Fruit fly (Drosophila melanogaster) whole organism, prepupa: ENCODE results near the gene SIDL.
A peak's percentile ranks its signal among the peaks of the same experiment; 100 is the strongest.

Experiments used
- Blimp-1 ChIP-seq: fragments of 200-800 bp; sonication (Bioruptor generic); optimal IDR thresholded peaks from 3 replicates; lab custom pipeline; 2017; ENCODE audit warnings: missing biosample characterization, missing genetic modification characterization, mild to moderate bottlenecking, moderate library complexity, missing genetic modification reagents
- CG10631 ChIP-seq: fragments of 200-800 bp; sonication (Bioruptor generic); optimal IDR thresholded peaks from 2 replicates; lab custom pipeline; 2016; ENCODE audit warnings: missing biosample characterization, missing genetic modification characterization
- CG10669 ChIP-seq: fragments of 200-800 bp; sonication (Bioruptor generic); optimal IDR thresholded peaks from 3 replicates; lab custom pipeline; 2018; ENCODE audit warnings: missing biosample characterization, mild to moderate bottlenecking, missing genetic modification characterization, moderate library complexity
- CG11294 ChIP-seq: fragments of 200-800 bp; sonication (Bioruptor generic); IDR thresholded peaks from 2 replicates; pipeline ENCODE4 v1.3.6; 2022; ENCODE audit warnings: missing biosample characterization, missing genetic modification characterization
- CG11762 ChIP-seq: fragments of 200-800 bp; sonication (Bioruptor generic); optimal IDR thresholded peaks from 3 replicates; lab custom pipeline; 2016; ENCODE audit warnings: missing biosample characterization, missing genetic modification characterization; ENCODE audit not compliant: insufficient read depth
- CG11902 ChIP-seq: fragments of 200-800 bp; sonication (Bioruptor generic); optimal IDR thresholded peaks from 3 replicates; lab custom pipeline; 2016; ENCODE audit warnings: missing biosample characterization, missing genetic modification characterization
- CG16779 ChIP-seq: fragments of 200-800 bp; sonication (Bioruptor generic); optimal IDR thresholded peaks from 3 replicates; lab custom pipeline; 2017; ENCODE audit warnings: missing biosample characterization, mild to moderate bottlenecking, missing genetic modification characterization
- CG3032 ChIP-seq: fragments of 200-800 bp; optimal IDR thresholded peaks from 2 replicates; lab custom pipeline; 2019; ENCODE audit warnings: missing biosample characterization, mild to moderate bottlenecking, missing genetic modification characterization, moderate library complexity
- CG31627 ChIP-seq: fragments of 200-800 bp; sonication (Bioruptor generic); optimal IDR thresholded peaks from 3 replicates; lab custom pipeline; 2016; ENCODE audit warnings: missing biosample characterization, missing genetic modification characterization
- CG32006 ChIP-seq: fragments of 200-800 bp; sonication (Bioruptor generic); optimal IDR thresholded peaks from 3 replicates; lab custom pipeline; 2017; ENCODE audit warnings: missing biosample characterization, mild to moderate bottlenecking, missing genetic modification characterization
- CG4318 ChIP-seq: fragments of 200-800 bp; sonication (Bioruptor generic); optimal IDR thresholded peaks from 3 replicates; lab custom pipeline; 2017; ENCODE audit warnings: missing biosample characterization, mild to moderate bottlenecking, missing genetic modification characterization
- CG6163 ChIP-seq: fragments of 200-800 bp; sonication (Bioruptor generic); IDR thresholded peaks from 3 replicates; pipeline ENCODE4 v1.3.6; 2022; ENCODE audit warnings: missing biosample characterization, missing genetic modification characterization
- CG6276 ChIP-seq: fragments of 200-800 bp; sonication (Bioruptor generic); optimal IDR thresholded peaks from 2 replicates; lab custom pipeline; 2017; ENCODE audit warnings: missing biosample characterization, mild to moderate bottlenecking, missing genetic modification characterization
- CG6792 ChIP-seq: fragments of 200-800 bp; sonication (Bioruptor generic); optimal IDR thresholded peaks from 3 replicates; lab custom pipeline; 2016; ENCODE audit warnings: missing biosample characterization, missing genetic modification characterization
- CG6808 ChIP-seq: fragments of 200-800 bp; sonication (Bioruptor generic); optimal IDR thresholded peaks from 3 replicates; lab custom pipeline; 2017; ENCODE audit warnings: missing biosample characterization, missing genetic modification characterization, mild to moderate bottlenecking, moderate library complexity, missing genetic modification reagents
- CG6854 ChIP-seq: fragments of 200-800 bp; sonication (Bioruptor generic); optimal IDR thresholded peaks from 2 replicates; lab custom pipeline; 2017; ENCODE audit warnings: missing biosample characterization, mild to moderate bottlenecking, missing genetic modification characterization
- CG7368 ChIP-seq: fragments of 200-800 bp; sonication (Bioruptor generic); optimal IDR thresholded peaks from 3 replicates; lab custom pipeline; 2016; ENCODE audit warnings: missing biosample characterization, missing genetic modification characterization
- CG8319 ChIP-seq: fragments of 200-800 bp; sonication (Bioruptor generic); optimal IDR thresholded peaks from 3 replicates; lab custom pipeline; 2016; ENCODE audit warnings: missing biosample characterization, missing genetic modification characterization
- CG8632 ChIP-seq: fragments of 200-800 bp; sonication (Bioruptor generic); optimal IDR thresholded peaks from 3 replicates; lab custom pipeline; 2016; ENCODE audit warnings: missing biosample characterization, missing genetic modification characterization
- CG9139 ChIP-seq: fragments of 200-800 bp; sonication (Bioruptor generic); optimal IDR thresholded peaks from 3 replicates; lab custom pipeline; 2017; ENCODE audit warnings: missing biosample characterization, mild to moderate bottlenecking, missing genetic modification characterization
- Eip75B ChIP-seq: fragments of 200-800 bp; sonication (Bioruptor generic); optimal IDR thresholded peaks from 3 replicates; lab custom pipeline; 2016; ENCODE audit warnings: missing biosample characterization, missing genetic modification characterization
- Eip78C ChIP-seq: fragments of 200-800 bp; sonication (Bioruptor generic); peaks from one replicate; lab custom pipeline; 2016; ENCODE audit warnings: missing biosample characterization, missing genetic modification characterization
- Eip93F ChIP-seq: fragments of 200-800 bp; sonication (Bioruptor generic); optimal IDR thresholded peaks from 2 replicates; lab custom pipeline; 2016; ENCODE audit warnings: missing biosample characterization, mild to moderate bottlenecking, missing genetic modification characterization
- Ets21C ChIP-seq: fragments of 200-800 bp; sonication (Bioruptor generic); optimal IDR thresholded peaks from 3 replicates; lab custom pipeline; 2016; ENCODE audit warnings: missing biosample characterization, missing genetic modification characterization
- Gug ChIP-seq: fragments of 200-800 bp; sonication (Bioruptor generic); IDR thresholded peaks from 2 replicates; pipeline ENCODE4 v1.3.6; 2022; ENCODE audit warnings: missing biosample characterization, missing genetic modification characterization
- Hr38 ChIP-seq: sonication (Bioruptor generic); optimal IDR thresholded peaks from 2 replicates; lab custom pipeline; 2016; ENCODE audit warnings: missing biosample characterization, missing genetic modification characterization
- Hr4 ChIP-seq: fragments of 200-800 bp; sonication (Bioruptor generic); optimal IDR thresholded peaks from 3 replicates; lab custom pipeline; 2016; ENCODE audit warnings: missing biosample characterization, missing genetic modification characterization
- Met ChIP-seq: fragments of 200-800 bp; sonication (Bioruptor generic); optimal IDR thresholded peaks from 3 replicates; lab custom pipeline; 2016; ENCODE audit warnings: missing biosample characterization, missing genetic modification characterization
- Sox102F ChIP-seq: fragments of 200-800 bp; sonication (Bioruptor generic); optimal IDR thresholded peaks from 2 replicates; lab custom pipeline; 2016; ENCODE audit warnings: missing biosample characterization, mild to moderate bottlenecking, missing genetic modification characterization
- Sox15 ChIP-seq: fragments of 200-800 bp; sonication (Bioruptor generic); optimal IDR thresholded peaks from 3 replicates; lab custom pipeline; 2016; ENCODE audit warnings: missing biosample characterization, missing genetic modification characterization
- achi ChIP-seq: fragments of 200-800 bp; sonication (Bioruptor generic); optimal IDR thresholded peaks from 3 replicates; lab custom pipeline; 2016; ENCODE audit warnings: missing biosample characterization, missing genetic modification characterization
- cyc ChIP-seq: fragments of 200-800 bp; sonication (Bioruptor generic); optimal IDR thresholded peaks from 3 replicates; lab custom pipeline; 2016; ENCODE audit warnings: missing biosample characterization, missing genetic modification characterization
- esn ChIP-seq: fragments of 200-800 bp; sonication (Bioruptor generic); optimal IDR thresholded peaks from 2 replicates; lab custom pipeline; 2016; ENCODE audit warnings: missing biosample characterization, mild to moderate bottlenecking, missing genetic modification characterization, moderate library complexity
- fd59A ChIP-seq: fragments of 200-800 bp; sonication (Bioruptor generic); optimal IDR thresholded peaks from 2 replicates; lab custom pipeline; 2017; ENCODE audit warnings: missing biosample characterization, mild to moderate bottlenecking, missing genetic modification characterization, missing genetic modification reagents
- fd85E ChIP-seq: fragments of 200-800 bp; sonication (Bioruptor generic); optimal IDR thresholded peaks from 3 replicates; lab custom pipeline; 2016; ENCODE audit warnings: missing biosample characterization, missing genetic modification characterization
- fkh ChIP-seq: fragments of 200-800 bp; sonication (Bioruptor generic); optimal IDR thresholded peaks from 3 replicates; lab custom pipeline; 2017; ENCODE audit warnings: missing biosample characterization, mild to moderate bottlenecking, missing genetic modification characterization, moderate library complexity
- pdm3 ChIP-seq: fragments of 200-800 bp; sonication (Bioruptor generic); optimal IDR thresholded peaks from 3 replicates; lab custom pipeline; 2016; ENCODE audit warnings: missing biosample characterization, missing genetic modification characterization
- salr ChIP-seq, 2 experiments: fragments of 200-800 bp; sonication (Bioruptor generic); optimal IDR thresholded peaks; 3 replicates each; lab custom pipeline; 2016 to 2018; ENCODE audit warnings: missing biosample characterization in 2 of 2, missing genetic modification characterization in 2 of 2, mild to moderate bottlenecking in 1 of 2
- spab ChIP-seq: fragments of 200-800 bp; sonication (Bioruptor generic); optimal IDR thresholded peaks from 2 replicates; lab custom pipeline; 2017; ENCODE audit warnings: missing biosample characterization, mild to moderate bottlenecking, missing genetic modification characterization, missing genetic modification reagents
- ss ChIP-seq, 2 experiments: fragments of 200-800 bp; sonication (Bioruptor generic); optimal IDR thresholded peaks; 2 replicates in 1 of 2; 3 replicates in 1 of 2; lab custom pipeline; 2017 to 2018; ENCODE audit warnings: mild to moderate bottlenecking in 2 of 2, missing biosample characterization in 2 of 2, missing genetic modification characterization in 2 of 2, moderate library complexity in 1 of 2
- vri ChIP-seq: fragments of 200-800 bp; sonication (Bioruptor generic); optimal IDR thresholded peaks from 3 replicates; lab custom pipeline; 2016; ENCODE audit warnings: missing biosample characterization, mild to moderate bottlenecking, missing genetic modification characterization

Gene SIDL

dm6 chr3R:15198052-15198793 lies 20.5 kb downstream of the SIDL start:
- TF ChIP-seq CG6792 (no peak), Hr4 (GFP tag; lab: Kevin White, UChicago) (peak; percentile 45), fd59A (GFP tag; lab: Kevin White, UChicago) (no peak), fkh (GFP tag; lab: Kevin White, UChicago) (peak; percentile 58), Eip93F (GFP tag; lab: Kevin White, UChicago) (peak; percentile 18), CG32006 (GFP tag; lab: Kevin White, UChicago) (peak; percentile 23), vri (peak; percentile 75), Eip78C (GFP tag; lab: Kevin White, UChicago) (peak; percentile 56)

dm6 chr3R:15197373-15197772 lies 21.3 kb downstream of the SIDL start:
- peak; percentile 60 for TF ChIP-seq fkh (GFP tag; lab: Kevin White, UChicago)
- TF ChIP-seq fd85E (GFP tag; lab: Kevin White, UChicago) = no peak
- TF ChIP-seq Eip78C (GFP tag; lab: Kevin White, UChicago) = peak; percentile 60
- peak; percentile 22 for TF ChIP-seq CG6808 (GFP tag; lab: Kevin White, UChicago)
- no peak for TF ChIP-seq CG7368 (GFP tag; lab: Kevin White, UChicago)
- TF ChIP-seq salr (GFP tag; optimal IDR thresholded peaks at IDR 0.05; lab: Kevin White, UChicago) = no peak
- no peak for TF ChIP-seq CG11902 (GFP tag; lab: Kevin White, UChicago)

dm6 chr3R:15196134-15197034 lies 22.3 kb downstream of the SIDL start, which contains the start of the genes Kpc1 and CG42542:
Gene Kpc1, minus strand, starts transcription at chr3R:15196210.
Gene CG42542, plus strand, starts transcription at chr3R:15196598.
- TF ChIP-seq Gug (GFP tag; lab: Robert Waterston, UW) (peak; percentile 13; the same call in 1 of the 2 replicates), CG6276 (GFP tag; lab: Kevin White, UChicago) (no peak), fd85E (GFP tag; lab: Kevin White, UChicago) (no peak), cyc (GFP tag; lab: Kevin White, UChicago) (peak; percentile 71), CG6163 (peak; percentile 29; the same call in 1 of the 3 replicates), Eip75B (GFP tag; lab: Kevin White, UChicago) (peak; percentile 67), vri (peak; percentile 59), CG32006 (GFP tag; lab: Kevin White, UChicago) (peak; percentile 72), CG11762 (GFP tag; lab: Kevin White, UChicago) (peak; percentile 25), Blimp-1 (GFP tag; lab: Kevin White, UChicago) (peak; percentile 86), CG16779 (no peak), Ets21C (GFP tag; lab: Kevin White, UChicago) (peak; percentile 75), ss (GFP tag; optimal IDR thresholded peaks at IDR 0.05; lab: Kevin White, UChicago) (peak in 1 of 2 experiments; percentile 32), CG10669 (no peak), Sox15 (GFP tag; lab: Kevin White, UChicago) (peak; percentile 57), CG9139 (GFP tag; lab: Kevin White, UChicago) (no peak), CG6854 (GFP tag; lab: Kevin White, UChicago) (no peak), CG31627 (peak; percentile 80), pdm3 (GFP tag; lab: Kevin White, UChicago) (peak; percentile 83), Hr4 (GFP tag; lab: Kevin White, UChicago) (peak; percentile 81), spab (GFP tag; lab: Kevin White, UChicago) (no peak), Eip93F (GFP tag; lab: Kevin White, UChicago) (peak; percentile 32), CG6808 (GFP tag; lab: Kevin White, UChicago) (peak; percentile 2), salr (GFP tag; optimal IDR thresholded peaks at IDR 0.05; lab: Kevin White, UChicago) (peak; percentile 36 to 53), Sox102F (GFP tag; lab: Kevin White, UChicago) (peak; percentile 69), CG8632 (peak; percentile 62), Met (peak; percentile 81), CG4318 (GFP tag; lab: Kevin White, UChicago) (no peak), CG10631 (GFP tag; lab: Kevin White, UChicago) (peak; percentile 75), CG3032 (tag; lab: Kevin White, UChicago) (no peak), CG8319 (peak; percentile 31), achi (peak; percentile 71), esn (peak; percentile 80), Hr38 (GFP tag; lab: Kevin White, UChicago) (no peak), Eip78C (GFP tag; lab: Kevin White, UChicago) (peak; percentile 59), fkh (GFP tag; lab: Kevin White, UChicago) (peak; percentile 62), CG11294 (no peak)
